Fruit fly (Drosophila melanogaster) Kc167 (cell line): ENCODE measurements around the gene CG42489.

ENCODE experiments used
- Myc ChIP-seq: fragments of >200 bp; optimal IDR thresholded peaks from 2 replicates; lab custom pipeline; 2017; ENCODE audit warnings: missing external identifiers
- Sin3A ChIP-seq: fragments of >200 bp; optimal IDR thresholded peaks from 2 replicates; lab custom pipeline; 2018; ENCODE audit warnings: missing external identifiers
- h ChIP-seq: fragments of >200 bp; optimal IDR thresholded peaks from 3 replicates; lab custom pipeline; 2018; ENCODE audit warnings: missing external identifiers
- insv ChIP-seq: fragments of >200 bp; optimal IDR thresholded peaks from 3 replicates; lab custom pipeline; 2018; ENCODE audit warnings: missing external identifiers
- psq ChIP-seq: fragments of >200 bp; optimal IDR thresholded peaks from 2 replicates; lab custom pipeline; 2017; ENCODE audit warnings: missing external identifiers
- ttk ChIP-seq: sonication (Bioruptor generic); optimal IDR thresholded peaks from 2 replicates; lab custom pipeline; 2017; ENCODE audit warnings: missing external identifiers

Gene CG42489

DNA sequence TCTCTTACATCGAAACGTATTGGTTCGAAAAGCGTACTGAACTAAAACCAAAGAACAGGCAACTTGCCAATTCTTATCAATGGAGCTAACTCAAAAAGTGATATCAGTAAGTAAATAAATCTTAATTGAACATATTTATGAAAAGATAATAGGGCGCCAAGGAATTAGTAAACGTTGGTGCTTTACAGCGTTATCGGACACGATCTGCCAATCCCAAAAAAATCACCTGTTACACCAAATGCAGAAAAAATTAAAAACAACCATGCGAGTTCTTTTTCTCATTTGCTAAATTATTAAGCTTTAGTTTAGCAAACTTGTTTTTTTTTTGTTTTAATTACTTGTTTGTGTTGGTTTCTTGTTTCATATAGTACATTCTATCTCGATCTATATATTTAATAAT, at the start of gene CG42489:
CG42489 (minus strand) TSS at position 101 of the 400 bp plus-strand sequence.
- TF ChIP-seq Sin3A (lab: Kevin White, UChicago) (no peak), ttk (lab: Kevin White, UChicago) (no peak), psq (lab: Kevin White, UChicago) (no peak), insv (no peak), Myc (lab: Kevin White, UChicago) (no peak), h (lab: Kevin White, UChicago) (no peak)

- TF ChIP-seq insv (no peak), Myc (lab: Kevin White, UChicago) (no peak), ttk (lab: Kevin White, UChicago) (no peak), Sin3A (lab: Kevin White, UChicago) (no peak), psq (lab: Kevin White, UChicago) (no peak), h (lab: Kevin White, UChicago) (no peak)
These were observed 46.6 kb upstream of the CG42489 start for dm6 chr3R:8701197-8701596.

dm6 chr3R:8700660-8701059, 46.1 kb upstream of the CG42489 start:
- TF ChIP-seq insv = no peak
- no peak for TF ChIP-seq Myc (lab: Kevin White, UChicago)
- no peak for TF ChIP-seq ttk (lab: Kevin White, UChicago)
- TF ChIP-seq psq (lab: Kevin White, UChicago) = no peak
- TF ChIP-seq h (lab: Kevin White, UChicago) = no peak
- no peak for TF ChIP-seq Sin3A (lab: Kevin White, UChicago)

dm6 chr3R:8699230-8699629, 44.7 kb upstream of the CG42489 start:
- no peak for TF ChIP-seq insv
- no peak for TF ChIP-seq psq (lab: Kevin White, UChicago)
- TF ChIP-seq Myc (lab: Kevin White, UChicago) = no peak
- TF ChIP-seq h (lab: Kevin White, UChicago) = no peak
- TF ChIP-seq ttk (lab: Kevin White, UChicago) = no peak
- no peak for TF ChIP-seq Sin3A (lab: Kevin White, UChicago)

- TF ChIP-seq ttk (lab: Kevin White, UChicago) (no peak), psq (lab: Kevin White, UChicago) (no peak)
These were observed 43.2 kb upstream of the CG42489 start, which contains the start of gene hb for dm6 chr3R:8697772-8698259. TSS of gene hb (minus strand) at chr3R:8697822.

DNA sequence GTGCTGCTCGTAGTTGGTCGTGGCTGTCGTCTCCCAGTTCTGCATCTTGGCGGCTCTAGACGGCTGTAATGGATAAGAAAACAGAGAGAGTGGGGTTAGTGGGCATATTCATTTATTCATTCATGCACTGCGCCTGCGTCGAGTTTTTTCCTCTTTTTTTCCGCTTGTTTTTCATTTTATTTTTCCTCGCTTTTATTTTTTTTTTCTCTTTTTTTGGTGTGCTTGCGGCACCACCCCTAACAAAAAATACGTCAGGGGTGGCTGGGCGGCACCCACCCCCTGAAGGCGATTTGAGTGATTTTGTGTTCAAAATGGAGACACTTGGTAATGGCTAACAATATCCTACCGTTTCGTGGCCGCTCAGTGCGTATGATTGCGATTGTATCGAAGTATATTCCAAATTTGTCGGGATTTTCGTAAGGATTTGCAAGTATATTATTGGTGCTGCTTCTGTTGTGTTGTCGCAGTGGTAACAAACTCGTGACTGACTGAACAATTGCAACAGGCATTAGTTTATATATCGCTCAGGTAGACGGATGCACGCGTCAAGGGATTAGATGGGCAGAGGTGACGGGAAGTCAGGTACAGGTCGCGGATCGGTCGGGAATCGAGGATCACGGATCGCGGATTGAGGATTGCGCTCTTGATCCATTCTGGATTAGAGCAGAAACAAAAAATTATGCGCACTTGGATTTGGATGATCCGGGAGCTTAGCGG, 39.7 kb upstream of the CG42489 start:
- TF ChIP-seq psq (lab: Kevin White, UChicago) = no peak
- no peak for TF ChIP-seq Sin3A (lab: Kevin White, UChicago)
- TF ChIP-seq Myc (lab: Kevin White, UChicago) = no peak
- TF ChIP-seq ttk (lab: Kevin White, UChicago) = no peak
- TF ChIP-seq insv = no peak
- no peak for TF ChIP-seq h (lab: Kevin White, UChicago)

DNA sequence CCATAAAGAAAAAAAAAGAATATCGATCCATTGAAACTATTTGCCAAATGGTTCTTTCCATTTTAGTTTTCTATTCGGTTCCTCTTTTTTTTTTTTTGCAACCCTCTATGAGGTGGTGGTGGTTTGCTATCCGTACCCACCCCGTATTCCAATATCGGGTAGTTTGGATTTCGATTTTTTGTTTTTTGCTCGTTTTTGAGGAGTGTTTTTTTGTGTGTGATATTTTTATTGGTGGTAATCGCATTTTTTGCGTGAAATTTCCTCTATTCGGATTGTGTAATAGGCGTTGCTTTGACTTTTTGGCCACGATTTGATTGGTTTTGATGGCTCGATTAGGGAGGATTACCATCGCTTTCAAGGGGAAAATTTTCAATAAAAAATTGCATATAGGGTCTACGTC, 31.9 kb upstream of the CG42489 start:
- TF ChIP-seq insv = no peak
- TF ChIP-seq psq (lab: Kevin White, UChicago) = no peak
- TF ChIP-seq ttk (lab: Kevin White, UChicago) = no peak
- no peak for TF ChIP-seq Sin3A (lab: Kevin White, UChicago)

DNA sequence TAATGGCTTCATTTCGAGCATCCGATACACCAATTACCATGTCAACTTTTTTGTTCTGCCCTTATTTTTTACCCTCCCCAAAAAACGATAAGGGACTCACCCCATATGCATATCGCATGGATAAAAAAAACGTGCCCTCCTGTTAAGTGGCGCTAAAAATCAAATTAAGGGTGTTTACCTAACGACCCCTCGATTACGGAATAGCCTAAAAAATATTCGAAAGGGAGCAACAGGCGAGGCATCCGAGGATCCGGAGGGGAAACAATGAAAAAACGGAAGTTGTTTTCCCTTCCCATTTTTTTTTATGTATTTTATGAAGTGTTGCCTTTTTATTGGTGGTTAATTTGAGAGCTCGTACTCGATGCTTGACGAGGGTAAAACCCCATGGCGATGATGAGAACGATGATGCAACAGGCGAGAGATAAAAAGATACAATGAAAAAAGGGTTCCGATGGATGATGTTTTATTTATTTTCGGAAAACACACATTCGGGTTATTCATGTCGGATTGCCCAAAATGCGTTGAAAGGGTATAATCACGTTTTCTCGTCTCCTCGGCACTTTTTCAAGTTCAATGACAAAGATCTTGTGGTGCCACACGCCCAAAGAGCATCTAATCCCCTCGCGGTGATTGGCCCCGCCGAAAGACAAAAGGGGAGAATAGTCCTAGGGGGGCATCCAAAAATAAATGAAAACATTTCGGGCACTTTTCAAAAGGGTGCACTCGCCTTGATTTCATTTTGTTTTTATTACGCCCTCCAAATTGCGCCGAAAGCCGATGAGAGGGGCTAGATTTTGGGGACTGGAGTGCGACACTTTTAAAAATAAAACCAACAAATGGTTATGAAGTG, 30.0 kb upstream of the CG42489 start, which contains the start of gene CG44227:
CG44227 (minus strand) TSS at position 849 of the 850 bp plus-strand sequence.
- TF ChIP-seq Sin3A (lab: Kevin White, UChicago) = no peak
- no peak for TF ChIP-seq psq (lab: Kevin White, UChicago)
- TF ChIP-seq ttk (lab: Kevin White, UChicago) = no peak
- no peak for TF ChIP-seq h (lab: Kevin White, UChicago)
- no peak for TF ChIP-seq Myc (lab: Kevin White, UChicago)
- TF ChIP-seq insv = no peak

DNA sequence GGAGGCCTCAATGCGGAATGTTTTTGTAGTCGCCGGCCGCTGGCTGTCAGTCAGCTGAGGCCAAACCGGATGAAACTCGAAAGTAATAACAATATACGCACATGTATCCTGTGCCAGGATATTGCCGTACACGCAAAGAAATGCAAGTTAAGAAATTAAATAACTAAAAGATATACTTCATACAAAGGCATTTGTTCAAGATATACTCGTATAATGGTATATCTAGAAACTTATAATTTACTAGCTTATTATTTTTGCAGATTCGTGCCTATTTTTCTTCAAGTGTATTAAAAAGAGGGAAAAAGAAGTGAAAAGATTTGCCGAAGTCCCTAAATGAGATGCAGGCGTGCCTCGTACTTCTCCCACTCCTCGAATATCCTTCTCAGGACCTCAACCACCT, 28.7 kb upstream of the CG42489 start:
- TF ChIP-seq Myc (lab: Kevin White, UChicago) (no peak), insv (no peak), Sin3A (lab: Kevin White, UChicago) (no peak), psq (lab: Kevin White, UChicago) (no peak), ttk (lab: Kevin White, UChicago) (no peak), h (lab: Kevin White, UChicago) (no peak)

dm6 chr3R:8680611-8681010, 26.0 kb upstream of the CG42489 start:
- TF ChIP-seq Myc (lab: Kevin White, UChicago) = no peak
- no peak for TF ChIP-seq psq (lab: Kevin White, UChicago)
- TF ChIP-seq insv = no peak
- no peak for TF ChIP-seq h (lab: Kevin White, UChicago)
- no peak for TF ChIP-seq Sin3A (lab: Kevin White, UChicago)
- TF ChIP-seq ttk (lab: Kevin White, UChicago) = no peak

DNA sequence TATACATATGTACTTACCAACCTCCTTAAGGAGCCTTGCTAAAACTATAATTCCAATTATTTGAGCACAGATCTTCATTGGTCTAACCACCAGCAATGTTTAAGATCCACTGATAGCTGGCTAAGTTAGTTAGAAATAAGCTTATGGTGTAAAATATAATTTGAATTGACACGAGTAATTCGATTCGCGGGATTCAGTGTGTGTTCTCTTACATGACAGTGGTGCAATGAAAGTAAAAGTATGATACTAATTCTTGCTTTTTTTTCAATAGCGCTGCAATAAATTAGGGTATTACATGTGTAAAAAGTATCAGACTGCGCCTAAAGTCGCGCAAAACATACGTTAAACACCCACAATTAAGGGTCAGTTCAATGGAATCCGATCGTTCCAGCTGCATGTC, 25.4 kb upstream of the CG42489 start, which contains the start of gene CG33325:
CG33325 (minus strand) TSS at position 101 of the 400 bp plus-strand sequence.
- TF ChIP-seq ttk (lab: Kevin White, UChicago) (no peak), psq (lab: Kevin White, UChicago) (no peak), Sin3A (lab: Kevin White, UChicago) (no peak), Myc (lab: Kevin White, UChicago) (no peak), insv (no peak), h (lab: Kevin White, UChicago) (no peak)
